Fruit fly (Drosophila melanogaster) whole organism, embryonic: ENCODE data around the gene Pgls.

ENCODE experiments used
- BEAF-32 ChIP-seq: fragments of 200-800 bp; sonication (Bioruptor generic); optimal IDR thresholded peaks from 3 replicates; lab custom pipeline; 2017; ENCODE audit warnings: missing biosample characterization, missing genetic modification characterization, mild to moderate bottlenecking, moderate library complexity, missing genetic modification reagents
- CG12744 ChIP-seq: fragments of 200-800 bp; sonication (Bioruptor generic); optimal IDR thresholded peaks from 2 replicates; lab custom pipeline; 2016; ENCODE audit warnings: missing biosample characterization, missing genetic modification characterization
- CG12942 ChIP-seq: fragments of 200-800 bp; sonication (Bioruptor generic); optimal IDR thresholded peaks from 3 replicates; lab custom pipeline; 2016; ENCODE audit warnings: missing biosample characterization, missing genetic modification characterization
- CG13296 ChIP-seq: fragments of 200-800 bp; sonication (Bioruptor generic); optimal IDR thresholded peaks from 3 replicates; lab custom pipeline; 2018; ENCODE audit warnings: missing biosample characterization, mild to moderate bottlenecking, missing genetic modification characterization
- CG16779 ChIP-seq: fragments of 200-800 bp; sonication (Bioruptor generic); IDR thresholded peaks from 2 replicates; pipeline ENCODE4 v1.3.6; 2022; ENCODE audit warnings: missing biosample characterization, missing genetic modification characterization
- CG30403 ChIP-seq: fragments of 200-800 bp; sonication (Bioruptor generic); optimal IDR thresholded peaks from 3 replicates; lab custom pipeline; 2016; ENCODE audit warnings: missing biosample characterization, missing genetic modification characterization
- CG42726 ChIP-seq: fragments of 200-800 bp; sonication (Bioruptor generic); IDR thresholded peaks from 2 replicates; pipeline ENCODE4 v1.3.6; 2022; ENCODE audit warnings: missing biosample characterization, missing genetic modification characterization; ENCODE audit not compliant: partially characterized antibody
- CG4282 ChIP-seq: fragments of 200-800 bp; sonication (Bioruptor generic); optimal IDR thresholded peaks from 2 replicates; lab custom pipeline; 2016; ENCODE audit warnings: missing biosample characterization, missing genetic modification characterization
- CG4617 ChIP-seq: fragments of 200-800 bp; sonication (Bioruptor generic); optimal IDR thresholded peaks from 3 replicates; lab custom pipeline; 2016; ENCODE audit warnings: missing biosample characterization, missing genetic modification characterization, borderline replicate concordance
- CG6683 ChIP-seq: fragments of 200-800 bp; sonication (Bioruptor generic); optimal IDR thresholded peaks from 2 replicates; lab custom pipeline; 2017; ENCODE audit warnings: missing biosample characterization, mild to moderate bottlenecking, missing genetic modification characterization, missing genetic modification reagents
- CG6689 ChIP-seq: fragments of 200-800 bp; sonication (Bioruptor generic); IDR thresholded peaks from 2 replicates; pipeline ENCODE4 v1.3.6; 2022; ENCODE audit warnings: missing biosample characterization, missing genetic modification characterization
- CG6813 ChIP-seq: fragments of 200-800 bp; sonication (Bioruptor generic); optimal IDR thresholded peaks from 2 replicates; lab custom pipeline; 2017; ENCODE audit warnings: missing biosample characterization, missing genetic modification characterization, mild to moderate bottlenecking, moderate library complexity, missing genetic modification reagents
- CG8924 ChIP-seq: fragments of 200-800 bp; optimal IDR thresholded peaks from 3 replicates; lab custom pipeline; 2019; ENCODE audit warnings: missing biosample characterization, mild to moderate bottlenecking, missing genetic modification characterization, moderate library complexity
- CG9437 ChIP-seq: fragments of 200-800 bp; sonication (Bioruptor generic); optimal IDR thresholded peaks from 2 replicates; lab custom pipeline; 2018; ENCODE audit warnings: missing biosample characterization, mild to moderate bottlenecking, missing genetic modification characterization
- CG9609 ChIP-seq: fragments of 200-800 bp; sonication (Bioruptor generic); optimal IDR thresholded peaks from 3 replicates; lab custom pipeline; 2016; ENCODE audit warnings: missing biosample characterization, missing genetic modification characterization
- Doc3 ChIP-seq: fragments of 200-800 bp; sonication (Bioruptor generic); IDR thresholded peaks from 3 replicates; pipeline ENCODE4 v1.3.6; 2022; ENCODE audit warnings: missing biosample characterization, missing genetic modification characterization; ENCODE audit not compliant: partially characterized antibody
- E2f1 ChIP-seq: fragments of 200-800 bp; sonication (Bioruptor generic); IDR thresholded peaks from 2 replicates; pipeline ENCODE4 v1.3.6; 2022; ENCODE audit warnings: missing biosample characterization, missing genetic modification characterization
- HHEX ChIP-seq: fragments of 200-800 bp; sonication (Bioruptor generic); optimal IDR thresholded peaks from 3 replicates; lab custom pipeline; 2017; ENCODE audit warnings: missing biosample characterization, mild to moderate bottlenecking, missing genetic modification characterization, missing genetic modification reagents
- HLH3B ChIP-seq: fragments of 200-800 bp; sonication (Bioruptor generic); IDR thresholded peaks from 2 replicates; pipeline ENCODE4 v1.3.6; 2022; ENCODE audit warnings: missing biosample characterization, missing genetic modification characterization
- HLH4C ChIP-seq: fragments of 200-800 bp; sonication (Bioruptor generic); IDR thresholded peaks from 3 replicates; pipeline ENCODE4 v1.3.6; 2022; ENCODE audit warnings: missing biosample characterization, missing genetic modification characterization; ENCODE audit not compliant: partially characterized antibody
- Hey ChIP-seq: fragments of 200-800 bp; sonication (Bioruptor generic); optimal IDR thresholded peaks from 3 replicates; lab custom pipeline; 2018; ENCODE audit warnings: missing biosample characterization, mild to moderate bottlenecking, missing genetic modification characterization
- Hmr ChIP-seq: fragments of 200-800 bp; sonication (Bioruptor generic); optimal IDR thresholded peaks from 3 replicates; lab custom pipeline; 2017; ENCODE audit warnings: mild to moderate bottlenecking, missing biosample characterization, missing genetic modification reagents, missing genetic modification characterization
- Hr3 ChIP-seq: fragments of 200-800 bp; sonication (Bioruptor generic); optimal IDR thresholded peaks from 3 replicates; lab custom pipeline; 2016; ENCODE audit warnings: missing biosample characterization, missing genetic modification characterization
- Hsf ChIP-seq: fragments of 200-800 bp; sonication (Bioruptor generic); optimal IDR thresholded peaks from 3 replicates; lab custom pipeline; 2016; ENCODE audit warnings: missing biosample characterization, missing genetic modification characterization
- MBD-R2 ChIP-seq: fragments of 200-800 bp; sonication (Bioruptor generic); IDR thresholded peaks from 2 replicates; pipeline ENCODE4 v1.3.6; 2022; ENCODE audit warnings: missing biosample characterization, missing genetic modification characterization
- NfI ChIP-seq: fragments of 200-800 bp; sonication (Bioruptor generic); optimal IDR thresholded peaks from 3 replicates; lab custom pipeline; 2018; ENCODE audit warnings: missing biosample characterization, mild to moderate bottlenecking, missing genetic modification characterization, moderate library complexity
- PHDP ChIP-seq: fragments of 200-800 bp; sonication (Bioruptor generic); optimal IDR thresholded peaks from 3 replicates; lab custom pipeline; 2018; ENCODE audit warnings: missing biosample characterization, mild to moderate bottlenecking, missing genetic modification characterization, moderate library complexity
- Tbp ChIP-seq: fragments of >200 bp; optimal IDR thresholded peaks from 2 replicates; lab custom pipeline; 2018; ENCODE audit warnings: missing biosample characterization, missing genetic modification characterization
- Usf ChIP-seq: fragments of 200-800 bp; sonication (Bioruptor generic); optimal IDR thresholded peaks from 2 replicates; lab custom pipeline; 2017; ENCODE audit warnings: missing genotype, missing biosample characterization, missing genetic modification characterization
- bigmax ChIP-seq: fragments of 200-800 bp; sonication (Bioruptor generic); optimal IDR thresholded peaks from 2 replicates; lab custom pipeline; 2018; ENCODE audit warnings: missing biosample characterization, mild to moderate bottlenecking, missing genetic modification characterization
- br ChIP-seq: fragments of >200 bp; optimal IDR thresholded peaks from 2 replicates; lab custom pipeline; 2017
- cad ChIP-seq: fragments of >200 bp; optimal IDR thresholded peaks from 2 replicates; lab custom pipeline; 2017; ENCODE audit warnings: missing biosample characterization, missing genetic modification characterization
- emc ChIP-seq: fragments of 200-800 bp; sonication (Bioruptor generic); optimal IDR thresholded peaks from 2 replicates; lab custom pipeline; 2016; ENCODE audit warnings: missing biosample characterization, missing genetic modification characterization
- ems ChIP-seq: fragments of 200-800 bp; sonication (Bioruptor generic); optimal IDR thresholded peaks from 3 replicates; lab custom pipeline; 2016; ENCODE audit warnings: missing biosample characterization, missing genetic modification characterization
- ewg ChIP-seq: fragments of 200-800 bp; sonication (Bioruptor generic); optimal IDR thresholded peaks from 3 replicates; lab custom pipeline; 2017; ENCODE audit warnings: mild to moderate bottlenecking, missing biosample characterization, missing genetic modification reagents, missing genetic modification characterization
- fu2 ChIP-seq: fragments of 200-800 bp; sonication (Bioruptor generic); optimal IDR thresholded peaks from 2 replicates; lab custom pipeline; 2016; ENCODE audit warnings: missing biosample characterization, missing genetic modification characterization
- gfzf ChIP-seq: fragments of 200-800 bp; sonication (Bioruptor generic); optimal IDR thresholded peaks from 2 replicates; lab custom pipeline; 2016; ENCODE audit warnings: missing biosample characterization, mild to moderate bottlenecking, missing genetic modification characterization, moderate library complexity
- grau ChIP-seq: fragments of 200-800 bp; optimal IDR thresholded peaks from 3 replicates; lab custom pipeline; 2019; ENCODE audit warnings: missing biosample characterization, mild to moderate bottlenecking, missing genetic modification characterization, moderate library complexity
- gsb-n ChIP-seq: fragments of 200-800 bp; sonication (Bioruptor generic); optimal IDR thresholded peaks from 3 replicates; lab custom pipeline; 2018; ENCODE audit warnings: missing biosample characterization, mild to moderate bottlenecking, missing genetic modification characterization
- ham ChIP-seq: fragments of 200-800 bp; sonication (Bioruptor generic); IDR thresholded peaks from 2 replicates; pipeline ENCODE4 v1.3.6; 2022; ENCODE audit warnings: missing biosample characterization, missing genetic modification characterization
- insv ChIP-seq, 2 experiments: fragments of 200-800 bp; sonication (Bioruptor generic); optimal IDR thresholded peaks; 3 replicates each; lab custom pipeline; 2016 to 2018; ENCODE audit warnings: missing biosample characterization in 2 of 2, missing genetic modification characterization in 2 of 2
- mam ChIP-seq: fragments of 200-800 bp; sonication (Bioruptor generic); optimal IDR thresholded peaks from 3 replicates; lab custom pipeline; 2016; ENCODE audit warnings: missing biosample characterization, missing genetic modification characterization
- nau ChIP-seq: fragments of 200-800 bp; sonication (Bioruptor generic); optimal IDR thresholded peaks from 3 replicates; lab custom pipeline; 2017; ENCODE audit warnings: missing biosample characterization, mild to moderate bottlenecking, missing genetic modification characterization, missing genetic modification reagents
- nerfin-2 ChIP-seq: fragments of 200-800 bp; sonication (Bioruptor generic); IDR thresholded peaks from 2 replicates; pipeline ENCODE4 v1.3.6; 2022; ENCODE audit warnings: missing biosample characterization, missing genetic modification characterization; ENCODE audit not compliant: partially characterized antibody
- phol ChIP-seq: fragments of 200-800 bp; sonication (Bioruptor generic); optimal IDR thresholded peaks from 3 replicates; lab custom pipeline; 2018; ENCODE audit warnings: missing biosample characterization, mild to moderate bottlenecking, missing genetic modification characterization, moderate library complexity
- ranshi ChIP-seq: fragments of 200-800 bp; sonication (Bioruptor generic); IDR thresholded peaks from 2 replicates; pipeline ENCODE4 v1.3.6; 2022; ENCODE audit warnings: missing biosample characterization, missing genetic modification characterization
- shn ChIP-seq: fragments of 200-800 bp; sonication (Bioruptor generic); optimal IDR thresholded peaks from 3 replicates; lab custom pipeline; 2016; ENCODE audit warnings: missing biosample characterization, missing genetic modification characterization
- slou ChIP-seq: fragments of 200-800 bp; sonication (Bioruptor generic); optimal IDR thresholded peaks from 3 replicates; lab custom pipeline; 2016; ENCODE audit warnings: missing biosample characterization, missing genetic modification characterization
- wdn ChIP-seq: fragments of 200-800 bp; sonication (Bioruptor generic); IDR thresholded peaks from 2 replicates; pipeline ENCODE4 v1.3.6; 2022; ENCODE audit warnings: missing biosample characterization, missing genetic modification characterization

Gene Pgls

dm6 chrX:10802457-10803378 is 44.5 kb upstream of the Pgls start (continued):
- TF ChIP-seq CG8924 (tag; lab: Kevin White, UChicago) (peak; percentile 79), insv (GFP tag; optimal IDR thresholded peaks at IDR 0.05; lab: Kevin White, UChicago) (no peak), Hey (tag; lab: Kevin White, UChicago) (no peak), phol (tag; lab: Kevin White, UChicago) (peak; percentile 83), br (lab: Kevin White, UChicago) (no peak), CG16779 (GFP tag; lab: Robert Waterston, UW) (no peak), Hr3 (GFP tag; lab: Kevin White, UChicago) (peak; percentile 62), shn (no peak), grau (tag; lab: Kevin White, UChicago) (peak; percentile 79), nerfin-2 (GFP tag; lab: Robert Waterston, UW) (no peak), BEAF-32 (GFP tag; lab: Kevin White, UChicago) (no peak), CG4282 (no peak), fu2 (no peak), slou (GFP tag; lab: Kevin White, UChicago) (no peak), emc (GFP tag; lab: Kevin White, UChicago) (no peak), Doc3 (GFP tag; lab: Robert Waterston, UW) (no peak), cad (GFP tag; lab: Kevin White, UChicago) (no peak), CG12744 (no peak), CG6683 (GFP tag; lab: Kevin White, UChicago) (peak; percentile 25), nau (GFP tag; lab: Kevin White, UChicago) (no peak), Tbp (no peak), ham (GFP tag; lab: Robert Waterston, UW) (no peak), Hsf (GFP tag; lab: Kevin White, UChicago) (no peak), CG9609 (GFP tag; lab: Kevin White, UChicago) (no peak), bigmax (no peak), MBD-R2 (GFP tag; lab: Robert Waterston, UW) (no peak; the same call in 1 of the 2 replicates), ewg (GFP tag; lab: Kevin White, UChicago) (peak; percentile 33), gfzf (GFP tag; lab: Kevin White, UChicago) (no peak), CG13296 (GFP tag; lab: Kevin White, UChicago) (peak; percentile 58), wdn (GFP tag; lab: Robert Waterston, UW) (no peak), HHEX (GFP tag; lab: Kevin White, UChicago) (peak; percentile 59), PHDP (tag; lab: Kevin White, UChicago) (peak; percentile 75), HLH4C (GFP tag; lab: Robert Waterston, UW) (no peak), Usf (GFP tag; lab: Kevin White, UChicago) (no peak), CG6813 (GFP tag; lab: Kevin White, UChicago) (peak; percentile 72), E2f1 (GFP tag; lab: Robert Waterston, UW) (peak; percentile 45; the same call in 1 of the 2 replicates), ranshi (GFP tag; lab: Robert Waterston, UW) (no peak), mam (GFP tag; lab: Kevin White, UChicago) (no peak), CG42726 (no peak), HLH3B (peak; percentile 53; the same call in 1 of the 2 replicates), Hmr (GFP tag; lab: Kevin White, UChicago) (no peak), NfI (GFP tag; lab: Kevin White, UChicago) (peak; percentile 31), CG4617 (GFP tag; lab: Kevin White, UChicago) (no peak), CG6689 (GFP tag; lab: Robert Waterston, UW) (no peak; the same call in none of the 2 replicates), CG30403 (GFP tag; lab: Kevin White, UChicago) (no peak), ems (GFP tag; lab: Kevin White, UChicago) (no peak), CG9437 (GFP tag; lab: Kevin White, UChicago) (peak; percentile 65), gsb-n (tag; lab: Kevin White, UChicago) (peak; percentile 65), CG12942 (GFP tag; lab: Kevin White, UChicago) (no peak)
